Worm (Caenorhabditis elegans) whole organism, L4/young adult: ENCODE results near the gene ZC196.4.
"Not testable (repeated sequence)": the region's sequence is repeated elsewhere in the genome, so short reads cannot be mapped to it uniquely, and the experiment has no call there.

Source experiments
- W03F9.2 ChIP-seq: fragments of 150-350 bp; optimal IDR thresholded peaks from 2 replicates; lab custom pipeline; 2014; ENCODE audit warnings: missing biosample characterization, missing genetic modification characterization
- him-1 ChIP-seq: sonication (generic microtip); optimal IDR thresholded peaks from 2 replicates; lab custom pipeline; 2016; ENCODE audit warnings: missing genotype, missing genetic modification reagents, missing genetic modification characterization, missing compliant biosample characterization

- not testable (repeated sequence) for TF ChIP-seq him-1, W03F9.2
These were observed 10.7 kb upstream of the ZC196.4 start, which contains the start of gene ZC196.8 for ce11 chrV:8722160-8722559.
